Worm (Caenorhabditis elegans) whole organism, L2 larva: ENCODE results near the gene xnd-1.

Source experiments
- aly-2 ChIP-seq: fragments of 150-350 bp; optimal IDR thresholded peaks from 2 replicates; lab custom pipeline; 2014; ENCODE audit warnings: missing biosample characterization, missing genetic modification characterization
- nhr-25 ChIP-seq: fragments of 150-350 bp; sonication (generic microtip); optimal IDR thresholded peaks from 3 replicates; lab custom pipeline; 2014; ENCODE audit warnings: missing biosample characterization, missing genetic modification characterization

ce11 chrIII:5623418-5623817 is 19.2 kb downstream of the xnd-1 start:
- TF ChIP-seq aly-2: no peak
- TF ChIP-seq nhr-25 (tag; lab: Kevin White, UChicago): no peak
